Worm (Caenorhabditis elegans) whole organism, L4 larva: ENCODE measurements around the gene ZK180.5.

Source experiments
- F37D6.2 ChIP-seq: sonication (generic microtip); optimal IDR thresholded peaks from 2 replicates; lab custom pipeline; 2016; ENCODE audit warnings: mild to moderate bottlenecking, missing genetic modification characterization, missing compliant biosample characterization
- T20F7.1 ChIP-seq: fragments of 200-800 bp; sonication (Bioruptor generic); optimal IDR thresholded peaks from 2 replicates; lab custom pipeline; 2018; ENCODE audit warnings: mild to moderate bottlenecking, missing genetic modification characterization, missing compliant biosample characterization
- T26A8.4 ChIP-seq: fragments of 200-800 bp; sonication (Bioruptor generic); IDR thresholded peaks from 2 replicates; pipeline ENCODE4 v1.3.6; 2022; ENCODE audit warnings: missing genetic modification characterization, missing compliant biosample characterization
- Y48G9A.11 ChIP-seq: fragments of 200-800 bp; sonication (Bioruptor generic); IDR thresholded peaks from 2 replicates; pipeline ENCODE4 v1.3.6; 2022; ENCODE audit warnings: missing genetic modification reagents, missing genetic modification characterization, missing compliant biosample characterization
- ceh-28 ChIP-seq: fragments of 150-350 bp; optimal IDR thresholded peaks from 2 replicates; lab custom pipeline; 2014; ENCODE audit warnings: missing biosample characterization, missing genetic modification reagents, missing genetic modification characterization
- ceh-44 ChIP-seq: fragments of 200-800 bp; sonication (Bioruptor generic); IDR thresholded peaks from 2 replicates; pipeline ENCODE4 v1.3.6; 2022; ENCODE audit warnings: missing genetic modification reagents, missing genetic modification characterization, missing compliant biosample characterization
- ces-1 ChIP-seq: fragments of 150-350 bp; sonication (generic microtip); optimal IDR thresholded peaks from 4 replicates; lab custom pipeline; 2014; ENCODE audit warnings: missing biosample characterization, missing genetic modification reagents, missing genetic modification characterization
- ctbp-1 ChIP-seq: fragments of 200-800 bp; sonication (Bioruptor generic); IDR thresholded peaks from 2 replicates; pipeline ENCODE4 v1.3.6; 2022; ENCODE audit warnings: missing genetic modification reagents, missing genetic modification characterization, missing compliant biosample characterization
- daf-16 ChIP-seq, 3 experiments: sonication (generic microtip); optimal IDR thresholded peaks; 2 replicates each; lab custom pipeline; 2016 to 2017; ENCODE audit warnings: missing genetic modification characterization in 3 of 3, missing genetic modification reagents in 3 of 3, mild to moderate bottlenecking in 2 of 3, missing compliant biosample characterization in 2 of 3, missing biosample characterization in 1 of 3, moderate library complexity in 1 of 3
- dmd-6 ChIP-seq: fragments of 200-800 bp; sonication (Bioruptor generic); IDR thresholded peaks from 2 replicates; pipeline ENCODE4 v1.3.6; 2022; ENCODE audit warnings: missing genetic modification reagents, missing genetic modification characterization, missing compliant biosample characterization
- dmd-9 ChIP-seq: fragments of 200-800 bp; sonication (Bioruptor generic); IDR thresholded peaks from 2 replicates; pipeline ENCODE4 v1.3.6; 2022; ENCODE audit warnings: missing genetic modification reagents, missing genetic modification characterization, missing compliant biosample characterization
- duxl-1 ChIP-seq: sonication (generic microtip); optimal IDR thresholded peaks from 2 replicates; lab custom pipeline; 2016; ENCODE audit warnings: mild to moderate bottlenecking, missing genetic modification characterization, moderate library complexity, missing compliant biosample characterization; ENCODE audit not compliant: poor library complexity
- dve-1 ChIP-seq: sonication (generic microtip); optimal IDR thresholded peaks from 2 replicates; lab custom pipeline; 2017; ENCODE audit warnings: antibody characterized with exemption, mild to moderate bottlenecking, missing genetic modification characterization, missing compliant biosample characterization; ENCODE audit not compliant: insufficient read depth
- egl-27 ChIP-seq: sonication (generic microtip); optimal IDR thresholded peaks from 3 replicates; lab custom pipeline; 2017; ENCODE audit warnings: missing biosample characterization, missing genetic modification reagents, missing genetic modification characterization
- egl-43 ChIP-seq: fragments of 200-800 bp; sonication (Bioruptor generic); IDR thresholded peaks from 2 replicates; pipeline ENCODE4 v1.3.6; 2022; ENCODE audit warnings: missing genetic modification reagents, missing genetic modification characterization, missing compliant biosample characterization
- fkh-10 ChIP-seq: fragments of 150-350 bp; optimal IDR thresholded peaks from 2 replicates; lab custom pipeline; 2014; ENCODE audit warnings: missing biosample characterization, missing genetic modification reagents, missing genetic modification characterization
- hif-1 ChIP-seq, 2 experiments: sonication (generic microtip); optimal IDR thresholded peaks; 2 replicates each; lab custom pipeline; 2016 to 2017; ENCODE audit warnings: missing compliant biosample characterization in 2 of 2, missing genetic modification characterization in 2 of 2, missing genetic modification reagents in 2 of 2, missing genotype in 2 of 2, mild to moderate bottlenecking in 1 of 2
- hlh-11 ChIP-seq: fragments of 200-800 bp; sonication (Bioruptor generic); optimal IDR thresholded peaks from 2 replicates; lab custom pipeline; 2018; ENCODE audit warnings: mild to moderate bottlenecking, missing genetic modification characterization, missing compliant biosample characterization
- hlh-30 ChIP-seq: sonication (generic microtip); optimal IDR thresholded peaks from 2 replicates; lab custom pipeline; 2017; ENCODE audit warnings: antibody characterized with exemption, mild to moderate bottlenecking, missing genetic modification characterization, missing compliant biosample characterization; ENCODE audit not compliant: insufficient read depth
- hmg-1.1 ChIP-seq: fragments of 200-800 bp; sonication (Bioruptor generic); IDR thresholded peaks from 2 replicates; pipeline ENCODE4 v1.3.6; 2022; ENCODE audit warnings: missing genetic modification reagents, missing genetic modification characterization, missing compliant biosample characterization
- jun-1 ChIP-seq: fragments of 150-350 bp; optimal IDR thresholded peaks from 2 replicates; lab custom pipeline; 2014; ENCODE audit warnings: missing biosample characterization, missing genetic modification reagents, missing genetic modification characterization
- lim-7 ChIP-seq: fragments of 200-800 bp; sonication (Bioruptor generic); IDR thresholded peaks from 2 replicates; pipeline ENCODE4 v1.3.6; 2022; ENCODE audit warnings: missing genetic modification characterization, missing compliant biosample characterization
- madf-9 ChIP-seq: fragments of 200-800 bp; sonication (Bioruptor generic); conservative IDR thresholded peaks from 2 replicates; pipeline ENCODE4 v1.3.6; 2022; ENCODE audit warnings: missing genetic modification reagents, missing genetic modification characterization, missing compliant biosample characterization
- mdl-1 ChIP-seq, 2 experiments: fragments of 150-350 bp in 1 of 2; sonication (generic microtip) in 1 of 2; optimal IDR thresholded peaks; 2 replicates each; lab custom pipeline; 2014 to 2017; ENCODE audit warnings: missing biosample characterization in 2 of 2, missing genetic modification characterization in 2 of 2
- mdt-29 ChIP-seq: fragments of 200-800 bp; sonication (Bioruptor generic); IDR thresholded peaks from 2 replicates; pipeline ENCODE4 v1.3.6; 2022; ENCODE audit warnings: missing genetic modification reagents, missing genetic modification characterization, missing compliant biosample characterization
- mes-2 ChIP-seq: sonication (generic microtip); optimal IDR thresholded peaks from 2 replicates; lab custom pipeline; 2016; ENCODE audit warnings: missing genotype, mild to moderate bottlenecking, missing genetic modification characterization, missing compliant biosample characterization; ENCODE audit not compliant: poor library complexity, severe bottlenecking
- mxl-3 ChIP-seq: fragments of 200-800 bp; sonication (Bioruptor generic); optimal IDR thresholded peaks from 2 replicates; lab custom pipeline; 2018; ENCODE audit warnings: mild to moderate bottlenecking, missing genetic modification characterization, missing compliant biosample characterization
- nhr-10 ChIP-seq: fragments of 150-350 bp; optimal IDR thresholded peaks from 2 replicates; lab custom pipeline; 2014; ENCODE audit warnings: missing biosample characterization, missing genetic modification characterization
- nhr-28 ChIP-seq: fragments of 150-350 bp; optimal IDR thresholded peaks from 2 replicates; lab custom pipeline; 2014; ENCODE audit warnings: missing biosample characterization, missing genetic modification characterization
- nhr-41 ChIP-seq: fragments of 200-800 bp; sonication (Bioruptor generic); IDR thresholded peaks from 2 replicates; pipeline ENCODE4 v1.3.6; 2022; ENCODE audit warnings: missing genetic modification reagents, missing genetic modification characterization, missing compliant biosample characterization
- nhr-48 ChIP-seq: sonication (generic microtip); optimal IDR thresholded peaks from 2 replicates; lab custom pipeline; 2016; ENCODE audit warnings: mild to moderate bottlenecking, missing genetic modification characterization, missing compliant biosample characterization
- nhr-6 ChIP-seq: fragments of 150-350 bp; optimal IDR thresholded peaks from 2 replicates; lab custom pipeline; 2014; ENCODE audit warnings: missing biosample characterization, missing genetic modification characterization
- pha-4 ChIP-seq, 2 experiments: fragments of 150-350 bp in 1 of 2; fragments of 200-800 bp in 1 of 2; sonication (Bioruptor generic) in 1 of 2; IDR thresholded peaks in 1 of 2; optimal IDR thresholded peaks in 1 of 2; 2 replicates each; pipeline versions ENCODE4 v1.3.6 to Lab custom; 2014 to 2022; ENCODE audit warnings: missing genetic modification characterization in 2 of 2, missing genetic modification reagents in 2 of 2, missing biosample characterization in 1 of 2, missing compliant biosample characterization in 1 of 2
- rbr-2 ChIP-seq: sonication (generic microtip); optimal IDR thresholded peaks from 2 replicates; lab custom pipeline; 2016; ENCODE audit warnings: missing genotype, missing genetic modification characterization, missing compliant biosample characterization
- saeg-2 ChIP-seq: fragments of 200-800 bp; sonication (Bioruptor generic); IDR thresholded peaks from 2 replicates; pipeline ENCODE4 v1.3.6; 2022; ENCODE audit warnings: missing genetic modification reagents, missing genetic modification characterization, missing compliant biosample characterization
- sdz-12 ChIP-seq: fragments of 200-800 bp; sonication (Bioruptor generic); optimal IDR thresholded peaks from 2 replicates; lab custom pipeline; 2018; ENCODE audit warnings: mild to moderate bottlenecking, missing genetic modification characterization, missing compliant biosample characterization
- set-16 ChIP-seq: fragments of 200-800 bp; sonication (Bioruptor generic); IDR thresholded peaks from 2 replicates; pipeline ENCODE4 v1.3.6; 2022; ENCODE audit warnings: missing genetic modification reagents, missing genetic modification characterization, missing compliant biosample characterization
- spr-3 ChIP-seq: fragments of 200-800 bp; sonication (Bioruptor generic); optimal IDR thresholded peaks from 2 replicates; lab custom pipeline; 2018; ENCODE audit warnings: mild to moderate bottlenecking, missing genetic modification characterization, missing compliant biosample characterization
- tra-1 ChIP-seq: fragments of 200-800 bp; sonication (Bioruptor generic); IDR thresholded peaks from 2 replicates; pipeline ENCODE4 v1.3.6; 2022; ENCODE audit warnings: missing genetic modification reagents, missing genetic modification characterization, missing compliant biosample characterization
- unc-130 ChIP-seq: sonication (generic microtip); optimal IDR thresholded peaks from 2 replicates; lab custom pipeline; 2016; ENCODE audit warnings: missing genetic modification reagents, missing genetic modification characterization, missing compliant biosample characterization
- vab-7 ChIP-seq: fragments of 200-800 bp; sonication (Bioruptor generic); IDR thresholded peaks from 2 replicates; pipeline ENCODE4 v1.3.6; 2022; ENCODE audit warnings: missing genetic modification reagents, missing genetic modification characterization, missing compliant biosample characterization
- ztf-7 ChIP-seq: fragments of 150-350 bp; optimal IDR thresholded peaks from 2 replicates; lab custom pipeline; 2014; ENCODE audit warnings: missing biosample characterization, missing genetic modification characterization

ZK180.5 gene

DNA sequence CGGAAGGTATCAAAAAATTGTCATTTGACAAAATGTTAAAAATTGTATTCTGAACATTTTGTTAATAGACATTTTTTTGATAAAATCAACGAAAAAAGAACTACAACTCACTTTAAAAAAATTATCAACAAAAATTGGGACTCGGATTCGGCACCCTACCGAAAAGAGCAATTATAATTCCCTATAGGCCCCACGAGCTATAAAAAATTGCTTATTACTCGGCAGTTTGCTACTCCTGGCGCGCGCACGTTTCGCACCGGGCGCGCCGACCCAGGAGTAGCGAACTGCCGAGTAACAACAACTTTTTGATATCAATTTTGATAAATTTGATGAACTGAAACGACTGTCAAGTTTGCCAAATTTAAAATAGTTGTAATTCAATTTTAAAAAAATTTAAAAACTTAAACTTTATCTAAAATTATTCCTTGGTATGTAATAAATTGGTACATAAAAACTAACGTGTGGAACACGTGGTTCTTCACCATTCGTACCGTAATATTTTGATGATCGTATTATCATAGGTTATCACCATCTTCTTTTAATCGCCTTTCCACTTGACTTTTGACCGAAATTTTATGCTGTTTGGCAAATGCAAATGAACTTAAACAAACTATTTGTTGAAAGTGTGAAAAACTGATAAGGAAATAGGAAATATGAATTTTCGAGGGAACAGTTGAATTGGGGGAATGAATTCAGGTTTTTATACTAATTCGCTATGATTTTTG, 41.4 kb downstream of the ZK180.5 start (continued):
- TF ChIP-seq fkh-10 (no peak), hmg-1.1 (no peak), F37D6.2 (tag; lab: Kevin White, UChicago) (no peak), tra-1 (GFP tag; lab: Robert Waterston, UW) (0 out of 2 replicates have a peak, but pooled peaks have one; percentile 18), mes-2 (tag; lab: Kevin White, UChicago) (no peak), hlh-30 (peak; percentile 47), nhr-10 (no peak), ztf-7 (tag; lab: Kevin White, UChicago) (no peak)

DNA sequence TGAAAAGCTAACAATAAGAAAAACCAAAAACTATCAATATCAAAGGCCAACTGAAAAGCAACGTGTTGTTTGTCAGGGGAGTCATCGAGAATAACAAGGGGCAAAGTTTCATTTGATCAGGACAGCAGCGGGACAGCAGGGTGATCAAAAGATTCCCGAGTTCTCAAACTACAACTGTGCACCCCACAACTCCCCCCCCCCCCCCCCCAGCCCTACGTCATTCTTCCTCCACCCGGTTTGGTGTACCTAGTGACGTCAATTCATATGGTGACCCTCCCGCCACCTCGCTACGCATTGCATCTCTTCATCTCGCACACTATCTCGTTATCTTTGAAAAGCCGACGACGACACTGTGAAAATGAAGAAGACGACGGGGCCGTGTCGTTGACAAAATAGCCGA, 43.2 kb downstream of the ZK180.5 start:
- TF ChIP-seq nhr-6 (no peak), rbr-2 (tag; lab: Kevin White, UChicago) (no peak), ces-1 (GFP tag; lab: Kevin White, UChicago) (no peak), Y48G9A.11 (0 out of 2 replicates have a peak, but pooled peaks have one; percentile 5), ctbp-1 (GFP tag; lab: Robert Waterston, UW) (0 out of 2 replicates have a peak, but pooled peaks have one; percentile 32), hif-1 (tag; optimal IDR thresholded peaks at IDR 0.05; lab: Kevin White, UChicago) (peak in 1 of 2 experiments; percentile 16), dmd-9 (no peak), dve-1 (tag; lab: Kevin White, UChicago) (no peak), mdl-1 (tag; optimal IDR thresholded peaks at IDR 0.05; lab: Kevin White, UChicago) (no peak), set-16 (peak; percentile 65), ceh-44 (GFP tag; lab: Robert Waterston, UW) (no peak), egl-43 (GFP tag; lab: Robert Waterston, UW) (0 out of 2 replicates have a peak, but pooled peaks have one; percentile 41), hlh-11 (tag; lab: Kevin White, UChicago) (peak; percentile 58), ceh-28 (tag; lab: Kevin White, UChicago) (no peak), sdz-12 (GFP tag; lab: Kevin White, UChicago) (peak; percentile 45), mxl-3 (peak; percentile 24), nhr-41 (GFP tag; lab: Robert Waterston, UW) (no peak), lim-7 (GFP tag; lab: Robert Waterston, UW) (0 out of 2 replicates have a peak, but pooled peaks have one; percentile 27), T26A8.4 (GFP tag; lab: Robert Waterston, UW) (peak; percentile 36; the same call in 1 of the 2 replicates), hmg-1.1 (0 out of 2 replicates have a peak, but pooled peaks have one; percentile 13), madf-9 (GFP tag; lab: Robert Waterston, UW) (0 out of 2 replicates have a peak, but pooled peaks have one; percentile 25), jun-1 (no peak), unc-130 (GFP tag; lab: Kevin White, UChicago) (no peak), mdt-29 (peak; percentile 28; the same call in 1 of the 2 replicates), pha-4 (GFP tag; IDR thresholded peaks at IDR 0.05; lab: Robert Waterston, UW) (peak; percentile 9; the same call in 1 of the 2 replicates), pha-4 (tag; optimal IDR thresholded peaks at IDR 0.05; lab: Kevin White, UChicago) (no peak)

DNA sequence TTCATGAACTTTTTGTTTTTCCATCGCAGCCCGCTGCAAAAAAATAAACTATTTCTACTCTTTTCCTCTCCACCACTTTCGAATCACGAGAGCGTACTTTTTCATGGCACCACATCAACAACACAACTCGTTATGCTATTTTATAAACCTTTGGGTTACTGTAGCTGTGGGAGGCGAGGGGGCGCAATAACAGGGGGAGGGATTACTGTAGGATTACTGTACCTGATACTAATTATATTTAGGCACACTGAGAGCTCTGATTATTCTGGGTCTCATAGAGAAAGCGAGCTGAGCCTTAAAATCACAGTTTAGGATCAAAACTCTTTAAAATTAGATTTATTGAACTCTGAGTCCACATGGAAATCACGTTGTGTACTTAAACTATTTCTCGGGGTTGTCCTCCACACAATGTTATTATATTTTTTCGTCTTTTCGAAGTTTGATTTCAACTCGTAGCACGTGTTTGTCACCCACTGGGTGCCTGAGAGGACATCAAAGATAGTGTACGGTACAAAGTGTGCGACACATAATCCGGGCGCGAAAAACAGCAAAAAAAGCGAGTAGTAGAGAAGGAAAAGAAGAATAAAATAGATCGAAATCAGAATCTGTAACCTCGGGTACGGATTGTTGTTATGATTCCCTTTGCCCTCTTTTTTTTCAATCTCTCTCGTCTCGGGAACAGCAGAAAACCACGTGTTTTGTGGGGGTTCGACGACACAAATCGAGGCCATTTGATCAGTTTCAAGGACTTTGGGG, 44.4 kb downstream of the ZK180.5 start:
- peak; percentile 69 for TF ChIP-seq nhr-28 (tag; lab: Kevin White, UChicago)
- no peak for TF ChIP-seq egl-27 (tag; lab: Kevin White, UChicago)
- TF ChIP-seq duxl-1 (tag; lab: Kevin White, UChicago), result no peak
- TF ChIP-seq spr-3 (GFP tag; lab: Kevin White, UChicago), result peak; percentile 13
- peak; percentile 38 for TF ChIP-seq dmd-6
- no peak for TF ChIP-seq vab-7
- no peak for TF ChIP-seq T20F7.1 (GFP tag; lab: Kevin White, UChicago)
- peak; percentile 84 for TF ChIP-seq hlh-30
- TF ChIP-seq saeg-2 (GFP tag; lab: Robert Waterston, UW), result no peak
- peak; percentile 36 for TF ChIP-seq dve-1 (tag; lab: Kevin White, UChicago)
- peak; percentile 62 for TF ChIP-seq hlh-11 (tag; lab: Kevin White, UChicago)
- no peak for TF ChIP-seq daf-16 (GFP tag; optimal IDR thresholded peaks at IDR 0.05; lab: Kevin White, UChicago)
- TF ChIP-seq daf-16 (tag; optimal IDR thresholded peaks at IDR 0.05; lab: Kevin White, UChicago), result peak; percentile 61
- peak in 1 of 2 experiments; percentile 76 for TF ChIP-seq mdl-1 (tag; optimal IDR thresholded peaks at IDR 0.05; lab: Kevin White, UChicago)
- TF ChIP-seq mdt-29, result peak; percentile 12; the same call in 1 of the 2 replicates
- peak; percentile 17; the same call in 1 of the 2 replicates for TF ChIP-seq hmg-1.1
- peak; percentile 10; the same call in 1 of the 2 replicates for TF ChIP-seq T26A8.4 (GFP tag; lab: Robert Waterston, UW)
- TF ChIP-seq nhr-48 (tag; lab: Kevin White, UChicago), result peak; percentile 65
